Worm (Caenorhabditis elegans): Measurements from ENCODE around the gene mpk-2.

DNA sequence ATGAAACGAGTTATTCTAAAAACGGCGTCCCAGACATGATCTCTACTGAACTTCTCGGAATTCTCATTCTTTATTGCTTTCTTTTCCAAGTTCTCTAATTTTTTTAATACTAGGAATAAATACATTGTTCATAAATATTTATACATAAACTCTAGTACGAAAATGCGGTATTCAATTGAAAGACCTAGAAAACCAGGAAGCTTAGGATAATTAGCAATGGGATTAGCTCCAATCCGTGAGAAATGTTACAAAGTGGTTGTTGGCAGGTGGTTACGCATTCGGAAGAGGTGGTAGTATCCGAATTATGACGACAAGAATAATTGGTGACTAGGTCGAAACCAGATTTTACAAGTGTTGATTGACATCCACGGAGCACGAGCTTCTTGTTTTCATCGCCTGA is 37.0 kb upstream of the mpk-2 start:
- TF ChIP-seq him-1 (tag; optimal IDR thresholded peaks at IDR 0.05) (no peak), dao-5 (tag; optimal IDR thresholded peaks at IDR 0.05) (no peak)
